Worm (Caenorhabditis elegans) whole organism, L3 larva: ENCODE data around the gene unc-23.
A peak's percentile ranks its signal among the peaks of the same experiment; 100 is the strongest.

Experiments used
- R02D3.7 ChIP-seq: fragments of 150-350 bp; optimal IDR thresholded peaks from 2 replicates; lab custom pipeline; 2014; ENCODE audit warnings: missing biosample characterization, missing genetic modification characterization
- ama-1 ChIP-seq: fragments of 150-350 bp; optimal IDR thresholded peaks from 2 replicates; lab custom pipeline; 2018
- ceh-16 ChIP-seq: sonication (generic microtip); optimal IDR thresholded peaks from 2 replicates; lab custom pipeline; 2017; ENCODE audit warnings: missing biosample characterization, missing genetic modification characterization
- ceh-28 ChIP-seq: fragments of 150-350 bp; optimal IDR thresholded peaks from 2 replicates; lab custom pipeline; 2014; ENCODE audit warnings: missing biosample characterization, missing genetic modification reagents, missing genetic modification characterization
- ceh-82 ChIP-seq: fragments of 150-350 bp; optimal IDR thresholded peaks from 2 replicates; lab custom pipeline; 2014; ENCODE audit warnings: missing biosample characterization, missing genetic modification characterization
- ceh-9 ChIP-seq: sonication (generic microtip); optimal IDR thresholded peaks from 2 replicates; lab custom pipeline; 2018; ENCODE audit warnings: missing biosample characterization, missing genetic modification characterization
- daf-12 ChIP-seq: fragments of 150-350 bp; optimal IDR thresholded peaks from 2 replicates; lab custom pipeline; 2014; ENCODE audit warnings: missing biosample characterization, missing genetic modification reagents, missing genetic modification characterization
- egl-27 ChIP-seq: sonication (generic microtip); optimal IDR thresholded peaks from 4 replicates; lab custom pipeline; 2017; ENCODE audit warnings: missing biosample characterization, missing genetic modification reagents, missing genetic modification characterization
- egl-5 ChIP-seq: fragments of 150-350 bp; optimal IDR thresholded peaks from 2 replicates; lab custom pipeline; 2017; ENCODE audit warnings: missing biosample characterization, missing genetic modification reagents, missing genetic modification characterization, inconsistent platforms
- elt-1 ChIP-seq: fragments of 150-350 bp; optimal IDR thresholded peaks from 2 replicates; lab custom pipeline; 2014; ENCODE audit warnings: missing biosample characterization, missing genetic modification characterization
- elt-2 ChIP-seq: sonication (generic microtip); optimal IDR thresholded peaks from 2 replicates; lab custom pipeline; 2016; ENCODE audit warnings: missing genetic modification reagents, mild to moderate bottlenecking, missing genetic modification characterization, missing compliant biosample characterization
- eor-1 ChIP-seq, 2 experiments: fragments of 150-350 bp; optimal IDR thresholded peaks; 2 replicates each; lab custom pipeline; 2014 to 2018; ENCODE audit warnings: missing biosample characterization in 2 of 2, missing genetic modification characterization in 2 of 2
- fkh-10 ChIP-seq: sonication (generic microtip); optimal IDR thresholded peaks from 2 replicates; lab custom pipeline; 2017; ENCODE audit warnings: missing biosample characterization, missing genetic modification reagents, missing genetic modification characterization
- hmg-11 ChIP-seq: sonication (generic microtip); optimal IDR thresholded peaks from 2 replicates; lab custom pipeline; 2016; ENCODE audit warnings: missing genetic modification characterization, missing compliant biosample characterization
- jun-1 ChIP-seq: fragments of 150-350 bp; optimal IDR thresholded peaks from 2 replicates; lab custom pipeline; 2014; ENCODE audit warnings: missing biosample characterization, missing genetic modification reagents, missing genetic modification characterization
- lin-39 ChIP-seq: fragments of 150-350 bp; optimal IDR thresholded peaks from 2 replicates; lab custom pipeline; 2018; ENCODE audit warnings: missing biosample characterization, missing genetic modification reagents, missing genetic modification characterization
- mdl-1 ChIP-seq: fragments of 150-350 bp; optimal IDR thresholded peaks from 2 replicates; lab custom pipeline; 2014; ENCODE audit warnings: missing biosample characterization, missing genetic modification characterization
- nfya-1 ChIP-seq: sonication (generic microtip); optimal IDR thresholded peaks from 2 replicates; lab custom pipeline; 2017; ENCODE audit warnings: missing genetic modification characterization, mild to moderate bottlenecking, missing compliant biosample characterization, antibody characterized with exemption, moderate library complexity; ENCODE audit not compliant: insufficient read depth
- nhr-23 ChIP-seq: fragments of 150-350 bp; optimal IDR thresholded peaks from 2 replicates; lab custom pipeline; 2014; ENCODE audit warnings: missing biosample characterization, missing genetic modification reagents, missing genetic modification characterization
- nhr-25 ChIP-seq: sonication (generic microtip); optimal IDR thresholded peaks from 2 replicates; lab custom pipeline; 2017; ENCODE audit warnings: missing biosample characterization, missing genetic modification characterization
- nhr-43 ChIP-seq: sonication (generic microtip); optimal IDR thresholded peaks from 2 replicates; lab custom pipeline; 2016; ENCODE audit warnings: mild to moderate bottlenecking, missing genetic modification characterization, missing compliant biosample characterization; ENCODE audit not compliant: poor library complexity, severe bottlenecking
- nhr-76 ChIP-seq: fragments of 150-350 bp; sonication (generic microtip); optimal IDR thresholded peaks from 5 replicates; lab custom pipeline; 2014; ENCODE audit warnings: missing biosample characterization, missing genetic modification characterization
- nhr-77 ChIP-seq: fragments of 150-350 bp; optimal IDR thresholded peaks from 2 replicates; lab custom pipeline; 2014; ENCODE audit warnings: missing biosample characterization, missing genetic modification characterization
- pqm-1 ChIP-seq: fragments of 150-350 bp; optimal IDR thresholded peaks from 2 replicates; lab custom pipeline; 2017; ENCODE audit warnings: missing biosample characterization, missing genetic modification characterization, inconsistent platforms
- snpc-4 ChIP-seq: fragments of 150-350 bp; optimal IDR thresholded peaks from 2 replicates; lab custom pipeline; 2014; ENCODE audit warnings: missing biosample characterization, missing genetic modification characterization
- tbx-2 ChIP-seq: sonication (generic microtip); optimal IDR thresholded peaks from 2 replicates; lab custom pipeline; 2016; ENCODE audit warnings: mild to moderate bottlenecking, missing genetic modification characterization, missing compliant biosample characterization
- unc-39 ChIP-seq: sonication (generic microtip); optimal IDR thresholded peaks from 4 replicates; lab custom pipeline; 2017; ENCODE audit warnings: missing biosample characterization, missing genetic modification characterization
- unc-62 ChIP-seq: fragments of 150-350 bp; sonication (generic microtip); optimal IDR thresholded peaks from 4 replicates; lab custom pipeline; 2014; ENCODE audit warnings: missing biosample characterization, missing genetic modification reagents, missing genetic modification characterization
- ztf-11 ChIP-seq: fragments of 150-350 bp; optimal IDR thresholded peaks from 2 replicates; lab custom pipeline; 2014; ENCODE audit warnings: missing biosample characterization, missing genetic modification characterization

The unc-23 gene

DNA sequence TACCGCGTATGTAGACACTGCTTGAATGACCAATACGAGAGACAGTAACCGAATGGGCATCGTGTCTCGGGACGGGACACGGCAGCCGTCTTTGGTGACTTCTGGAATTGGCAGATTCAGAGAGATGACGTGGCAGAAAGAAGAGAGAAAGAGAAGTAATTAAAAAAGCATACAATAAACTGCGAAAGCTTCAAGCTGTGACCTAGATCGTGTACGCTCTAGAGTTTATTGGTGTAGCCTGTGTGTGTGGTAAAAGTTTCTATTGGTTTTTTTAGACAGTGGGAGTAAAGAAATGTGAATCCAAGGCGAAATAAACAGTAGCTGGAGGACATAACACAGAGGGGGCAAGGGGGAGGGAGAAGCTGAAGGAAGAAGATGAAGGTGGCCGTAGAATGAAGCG is 7.8 kb downstream of the unc-23 start, which contains the start of gene T19A5.3:
Gene T19A5.3, minus strand, starts transcription at position 101 of the 400 bp plus-strand sequence.
- TF ChIP-seq mdl-1, result no peak
- no peak for TF ChIP-seq ceh-9 (tag; lab: Kevin White, UChicago)
- no peak for TF ChIP-seq snpc-4 (tag; lab: Kevin White, UChicago)
- no peak for TF ChIP-seq pqm-1 (tag; lab: Kevin White, UChicago)
- TF ChIP-seq ceh-82 (tag; lab: Kevin White, UChicago), result no peak
- TF ChIP-seq ztf-11 (tag; lab: Kevin White, UChicago), result no peak
- TF ChIP-seq ama-1 (lab: Kevin White, UChicago), result no peak
- no peak for TF ChIP-seq elt-1 (tag; lab: Kevin White, UChicago)
- no peak for TF ChIP-seq nfya-1

DNA sequence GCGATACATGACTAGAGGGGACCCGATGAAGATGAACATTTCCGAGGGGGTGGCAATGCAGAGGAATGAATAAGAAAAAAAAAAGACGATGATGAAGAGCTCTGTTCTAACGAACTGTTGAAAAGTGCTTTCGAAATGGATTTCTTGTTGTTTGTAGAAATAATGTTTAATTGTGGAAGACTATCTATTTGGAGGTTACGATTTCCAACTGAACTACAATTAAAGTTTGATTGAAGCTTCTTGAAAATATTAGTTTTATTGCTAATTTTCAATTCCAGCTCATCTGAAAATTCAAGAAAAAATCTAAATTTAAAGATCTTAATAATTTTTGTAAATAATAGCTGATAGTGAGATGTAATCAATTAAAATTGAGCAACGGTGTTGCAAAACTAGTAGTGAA is 8.3 kb downstream of the unc-23 start:
- TF ChIP-seq hmg-11 (tag; lab: Kevin White, UChicago) (no peak), unc-39 (tag; lab: Kevin White, UChicago) (no peak), nhr-43 (tag; lab: Kevin White, UChicago) (no peak), ceh-28 (tag; lab: Kevin White, UChicago) (no peak), tbx-2 (tag; lab: Kevin White, UChicago) (no peak), lin-39 (no peak), egl-5 (tag; lab: Kevin White, UChicago) (no peak), egl-27 (tag; lab: Kevin White, UChicago) (no peak), daf-12 (tag; lab: Kevin White, UChicago) (no peak), unc-62 (GFP tag; lab: Kevin White, UChicago) (no peak)

DNA sequence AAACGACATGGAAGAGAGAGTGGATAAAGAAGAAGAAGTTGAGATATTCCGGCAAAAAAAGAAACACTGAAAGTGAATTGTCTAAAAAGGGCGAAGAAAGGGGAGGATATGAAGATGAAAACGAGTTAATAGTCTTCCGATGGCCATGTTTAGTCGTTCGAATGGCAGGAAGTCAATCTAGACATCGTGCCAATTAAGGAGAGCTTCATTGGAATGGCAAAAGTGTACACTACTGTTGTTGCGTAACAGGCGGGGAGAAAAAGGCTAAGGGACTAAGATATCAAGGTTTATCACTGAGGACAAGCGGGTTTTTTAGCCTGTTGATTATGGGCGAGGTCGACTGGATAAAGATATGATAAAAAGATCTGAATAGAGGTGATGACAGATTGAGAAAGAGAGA is 10.0 kb downstream of the unc-23 start:
- TF ChIP-seq nhr-25, result peak; percentile 12
- TF ChIP-seq R02D3.7 (tag; lab: Kevin White, UChicago), result no peak

DNA sequence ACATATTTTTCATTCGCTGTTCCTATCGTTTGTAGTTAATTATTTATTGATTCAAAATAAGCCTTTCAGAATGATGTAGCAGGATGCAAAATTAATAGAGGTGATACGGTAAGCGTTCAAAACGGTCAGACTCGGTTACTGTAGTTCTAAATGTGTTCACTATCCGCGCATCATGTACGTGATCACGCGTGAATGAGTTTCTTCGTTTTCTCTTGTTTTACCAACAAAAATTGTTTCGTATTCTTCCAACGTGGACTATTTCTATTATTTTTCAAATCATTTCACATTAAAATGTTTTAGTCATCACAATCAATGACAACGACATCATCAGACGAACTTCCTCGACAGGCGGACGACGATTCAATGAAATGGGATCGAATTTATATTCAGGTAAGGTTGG is 11.3 kb downstream of the unc-23 start, which contains the start of gene gck-1:
Gene gck-1, plus strand, starts transcription at position 301 of the 400 bp plus-strand sequence.
- TF ChIP-seq nhr-76 (tag; lab: Kevin White, UChicago) (no peak), nhr-77 (tag; lab: Kevin White, UChicago) (no peak)

DNA sequence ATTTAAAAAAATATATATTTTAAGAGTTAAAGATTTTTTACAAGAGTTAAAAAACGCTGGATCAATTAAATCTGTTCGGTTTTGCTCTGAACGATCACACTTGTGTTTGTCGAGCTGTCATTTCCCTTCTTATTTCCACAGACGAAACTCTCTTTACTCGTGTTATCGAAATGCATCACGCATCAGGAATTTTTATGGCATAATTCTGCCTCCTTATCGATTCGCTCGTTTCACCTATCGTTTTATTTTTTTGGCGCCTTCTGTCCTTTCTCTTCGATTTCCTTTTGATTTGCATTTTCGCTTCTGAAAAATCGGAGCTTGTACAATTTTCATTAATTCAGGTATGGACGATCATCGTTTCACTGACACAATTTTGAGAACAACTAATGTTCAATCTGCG is 12.2 kb downstream of the unc-23 start:
- TF ChIP-seq unc-39 (tag; lab: Kevin White, UChicago), result no peak
- no peak for TF ChIP-seq ceh-16 (tag; lab: Kevin White, UChicago)
- TF ChIP-seq elt-2 (tag; lab: Kevin White, UChicago), result peak; percentile 44
- TF ChIP-seq, all 47 proteins: peak for 1

DNA sequence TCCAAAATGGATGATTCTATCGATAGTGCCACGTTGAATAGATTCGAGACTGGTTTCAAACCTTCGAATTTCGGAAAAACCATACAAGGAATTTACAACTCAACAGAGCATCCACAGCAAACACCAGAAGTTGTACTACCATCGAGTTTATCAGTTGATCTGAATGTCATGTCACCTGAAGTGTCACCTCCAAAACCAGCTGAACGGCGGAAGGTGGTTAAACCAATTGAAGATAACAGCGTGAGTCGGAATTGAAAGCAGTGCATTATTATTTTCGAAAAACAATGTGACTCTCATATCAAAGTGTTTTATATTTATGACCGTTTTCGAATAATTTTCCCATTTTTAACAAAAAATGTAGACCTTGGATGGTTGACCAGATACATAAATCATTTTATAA is 12.8 kb downstream of the unc-23 start:
- TF ChIP-seq tbx-2 (tag; lab: Kevin White, UChicago), result no peak
- no peak for TF ChIP-seq nhr-23 (tag; lab: Kevin White, UChicago)
- no peak for TF ChIP-seq unc-39 (tag; lab: Kevin White, UChicago)
- TF ChIP-seq pqm-1 (tag; lab: Kevin White, UChicago), result peak; percentile 66
- no peak for TF ChIP-seq jun-1 (tag; lab: Kevin White, UChicago)
- TF ChIP-seq elt-2 (tag; lab: Kevin White, UChicago), result peak; percentile 82
- TF ChIP-seq fkh-10 (GFP tag; lab: Kevin White, UChicago), result no peak

DNA sequence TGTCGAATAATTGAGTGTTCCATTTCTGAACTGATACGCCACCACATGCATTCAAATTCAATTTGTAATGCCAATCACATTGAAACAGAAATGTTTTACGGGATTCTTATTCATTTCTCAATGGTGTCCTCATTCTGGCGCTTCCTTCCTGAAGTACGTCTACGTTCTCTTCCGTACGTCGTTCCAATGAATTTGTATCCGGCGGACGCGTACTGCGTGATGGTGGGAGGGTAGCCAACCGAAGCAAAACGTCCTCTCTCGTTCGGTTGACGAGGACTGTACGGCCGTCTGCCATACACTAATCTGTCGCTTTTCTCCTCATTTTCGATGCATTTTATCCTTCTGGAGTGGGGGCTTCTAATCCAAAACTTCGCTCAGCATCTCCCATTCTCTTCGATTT is 13.7 kb downstream of the unc-23 start:
- no peak for TF ChIP-seq ama-1 (lab: Kevin White, UChicago)
- TF ChIP-seq eor-1 (tag; optimal IDR thresholded peaks at IDR 0.05; lab: Kevin White, UChicago), result no peak
- TF ChIP-seq egl-5 (tag; lab: Kevin White, UChicago), result no peak
- no peak for TF ChIP-seq nhr-43 (tag; lab: Kevin White, UChicago)
- no peak for TF ChIP-seq ceh-28 (tag; lab: Kevin White, UChicago)
- TF ChIP-seq nhr-23 (tag; lab: Kevin White, UChicago), result no peak
- TF ChIP-seq fkh-10 (GFP tag; lab: Kevin White, UChicago), result no peak
